Worm (Caenorhabditis elegans): ENCODE measurements around the gene C31B8.12.

ce11 chrV:2892976-2893375 lies 34.5 kb downstream of the C31B8.12 start, which contains the start of gene srh-127:
- no peak for TF ChIP-seq bed-2 (GFP tag; IDR thresholded peaks at IDR 0.05)
- no peak for TF ChIP-seq madf-6 (GFP tag; IDR thresholded peaks at IDR 0.05)
- TF ChIP-seq snpc-1.1 (tag; optimal IDR thresholded peaks at IDR 0.05; ENCODE audit: insufficient read depth), result no peak

Data from whole organism, young adult.